Worm (Caenorhabditis elegans) whole organism, L1 larva: ENCODE data around the gene arrd-5.

Source experiments
- ama-1 ChIP-seq: fragments of 150-350 bp; optimal IDR thresholded peaks from 2 replicates; lab custom pipeline; 2014
- ceh-63 ChIP-seq: fragments of 200-800 bp; sonication (Bioruptor generic); optimal IDR thresholded peaks from 2 replicates; lab custom pipeline; 2018; ENCODE audit warnings: mild to moderate bottlenecking, missing genetic modification characterization, missing compliant biosample characterization
- ces-1 ChIP-seq: fragments of 150-350 bp; optimal IDR thresholded peaks from 2 replicates; lab custom pipeline; 2014; ENCODE audit warnings: missing biosample characterization, missing genetic modification reagents, missing genetic modification characterization
- ets-5 ChIP-seq: fragments of 200-800 bp; sonication (Bioruptor generic); IDR thresholded peaks from 2 replicates; pipeline ENCODE4 v1.3.6; 2022; ENCODE audit warnings: missing genetic modification characterization, missing compliant biosample characterization
- fkh-8 ChIP-seq: sonication (generic microtip); optimal IDR thresholded peaks from 2 replicates; lab custom pipeline; 2016; ENCODE audit warnings: mild to moderate bottlenecking, missing genetic modification characterization, missing compliant biosample characterization
- mep-1 ChIP-seq: fragments of 150-350 bp; optimal IDR thresholded peaks from 2 replicates; lab custom pipeline; 2014; ENCODE audit warnings: missing biosample characterization, missing genetic modification characterization
- nhr-11 ChIP-seq: fragments of 150-350 bp; optimal IDR thresholded peaks from 2 replicates; lab custom pipeline; 2014; ENCODE audit warnings: missing biosample characterization, missing genetic modification characterization
- nhr-12 ChIP-seq: sonication (generic microtip); optimal IDR thresholded peaks from 2 replicates; lab custom pipeline; 2017; ENCODE audit warnings: missing biosample characterization, missing genetic modification characterization
- nhr-28 ChIP-seq: fragments of 150-350 bp; optimal IDR thresholded peaks from 2 replicates; lab custom pipeline; 2014; ENCODE audit warnings: missing biosample characterization, missing genetic modification characterization
- nhr-76 ChIP-seq: sonication (generic microtip); optimal IDR thresholded peaks from 2 replicates; lab custom pipeline; 2017; ENCODE audit warnings: missing biosample characterization, missing genetic modification characterization
- unc-98 ChIP-seq: fragments of 200-800 bp; sonication (Bioruptor generic); IDR thresholded peaks from 2 replicates; pipeline ENCODE4 v1.3.6; 2022; ENCODE audit warnings: missing genetic modification characterization, missing compliant biosample characterization
- ztf-11 ChIP-seq, 2 experiments: sonication (generic microtip); optimal IDR thresholded peaks; 2 replicates each; lab custom pipeline; 2016 to 2017; ENCODE audit warnings: missing genetic modification characterization in 2 of 2, missing biosample characterization in 1 of 2, missing compliant biosample characterization in 1 of 2

ce11 chrII:9841985-9842505 is 7.0 kb downstream of the arrd-5 start, which contains the start of gene rnh-1.2:
- TF ChIP-seq nhr-12 (no peak), ama-1 (lab: Kevin White, UChicago) (no peak), nhr-11 (no peak), ceh-63 (no peak), nhr-76 (tag; lab: Kevin White, UChicago) (no peak), ztf-11 (tag; optimal IDR thresholded peaks at IDR 0.05; lab: Kevin White, UChicago) (no peak), ces-1 (GFP tag; lab: Kevin White, UChicago) (no peak), mep-1 (tag; lab: Kevin White, UChicago) (no peak), unc-98 (GFP tag; lab: Robert Waterston, UW) (no peak), fkh-8 (tag; lab: Kevin White, UChicago) (no peak), ets-5 (GFP tag; lab: Robert Waterston, UW) (no peak), nhr-28 (tag; lab: Kevin White, UChicago) (no peak)
